Fruit fly (Drosophila melanogaster) whole organism, prepupa: Measurements from ENCODE around the gene TwdlG.
A peak's percentile ranks its signal among the peaks of the same experiment; 100 is the strongest.

ENCODE experiments used
- Blimp-1 ChIP-seq: fragments of 200-800 bp; sonication (Bioruptor generic); optimal IDR thresholded peaks from 3 replicates; lab custom pipeline; 2017; ENCODE audit warnings: missing biosample characterization, missing genetic modification characterization, mild to moderate bottlenecking, moderate library complexity, missing genetic modification reagents
- CG10669 ChIP-seq: fragments of 200-800 bp; sonication (Bioruptor generic); optimal IDR thresholded peaks from 3 replicates; lab custom pipeline; 2018; ENCODE audit warnings: missing biosample characterization, mild to moderate bottlenecking, missing genetic modification characterization, moderate library complexity
- CG11762 ChIP-seq: fragments of 200-800 bp; sonication (Bioruptor generic); optimal IDR thresholded peaks from 3 replicates; lab custom pipeline; 2016; ENCODE audit warnings: missing biosample characterization, missing genetic modification characterization; ENCODE audit not compliant: insufficient read depth
- CG11902 ChIP-seq: fragments of 200-800 bp; sonication (Bioruptor generic); optimal IDR thresholded peaks from 3 replicates; lab custom pipeline; 2016; ENCODE audit warnings: missing biosample characterization, missing genetic modification characterization
- CG15336 ChIP-seq: fragments of 200-800 bp; sonication (Bioruptor generic); IDR thresholded peaks from 2 replicates; pipeline ENCODE4 v1.3.6; 2022; ENCODE audit warnings: missing biosample characterization, missing genetic modification characterization
- CG1621 ChIP-seq: fragments of 200-800 bp; sonication (Bioruptor generic); optimal IDR thresholded peaks from 3 replicates; lab custom pipeline; 2018; ENCODE audit warnings: missing biosample characterization, mild to moderate bottlenecking, missing genetic modification characterization
- CG3032 ChIP-seq: fragments of 200-800 bp; optimal IDR thresholded peaks from 2 replicates; lab custom pipeline; 2019; ENCODE audit warnings: missing biosample characterization, mild to moderate bottlenecking, missing genetic modification characterization, moderate library complexity
- CG31627 ChIP-seq: fragments of 200-800 bp; sonication (Bioruptor generic); optimal IDR thresholded peaks from 3 replicates; lab custom pipeline; 2016; ENCODE audit warnings: missing biosample characterization, missing genetic modification characterization
- CG34406 ChIP-seq: fragments of 200-800 bp; sonication (Bioruptor generic); optimal IDR thresholded peaks from 3 replicates; lab custom pipeline; 2016; ENCODE audit warnings: missing biosample characterization, missing genetic modification characterization
- CG3919 ChIP-seq: fragments of 200-800 bp; sonication (Bioruptor generic); optimal IDR thresholded peaks from 3 replicates; lab custom pipeline; 2016; ENCODE audit warnings: missing biosample characterization, missing genetic modification characterization
- CG6163 ChIP-seq: fragments of 200-800 bp; sonication (Bioruptor generic); IDR thresholded peaks from 3 replicates; pipeline ENCODE4 v1.3.6; 2022; ENCODE audit warnings: missing biosample characterization, missing genetic modification characterization
- CG6276 ChIP-seq: fragments of 200-800 bp; sonication (Bioruptor generic); optimal IDR thresholded peaks from 2 replicates; lab custom pipeline; 2017; ENCODE audit warnings: missing biosample characterization, mild to moderate bottlenecking, missing genetic modification characterization
- CG6808 ChIP-seq: fragments of 200-800 bp; sonication (Bioruptor generic); optimal IDR thresholded peaks from 3 replicates; lab custom pipeline; 2017; ENCODE audit warnings: missing biosample characterization, missing genetic modification characterization, mild to moderate bottlenecking, moderate library complexity, missing genetic modification reagents
- CG6854 ChIP-seq: fragments of 200-800 bp; sonication (Bioruptor generic); optimal IDR thresholded peaks from 2 replicates; lab custom pipeline; 2017; ENCODE audit warnings: missing biosample characterization, mild to moderate bottlenecking, missing genetic modification characterization
- CG7368 ChIP-seq: fragments of 200-800 bp; sonication (Bioruptor generic); optimal IDR thresholded peaks from 3 replicates; lab custom pipeline; 2016; ENCODE audit warnings: missing biosample characterization, missing genetic modification characterization
- CG8119 ChIP-seq: fragments of 200-800 bp; sonication (Bioruptor generic); IDR thresholded peaks from 3 replicates; pipeline ENCODE4 v1.3.6; 2022; ENCODE audit warnings: missing biosample characterization, missing genetic modification characterization
- CG8319 ChIP-seq: fragments of 200-800 bp; sonication (Bioruptor generic); optimal IDR thresholded peaks from 3 replicates; lab custom pipeline; 2016; ENCODE audit warnings: missing biosample characterization, missing genetic modification characterization
- CG8632 ChIP-seq: fragments of 200-800 bp; sonication (Bioruptor generic); optimal IDR thresholded peaks from 3 replicates; lab custom pipeline; 2016; ENCODE audit warnings: missing biosample characterization, missing genetic modification characterization
- Eip75B ChIP-seq: fragments of 200-800 bp; sonication (Bioruptor generic); optimal IDR thresholded peaks from 3 replicates; lab custom pipeline; 2016; ENCODE audit warnings: missing biosample characterization, missing genetic modification characterization
- Eip78C ChIP-seq: fragments of 200-800 bp; sonication (Bioruptor generic); peaks from one replicate; lab custom pipeline; 2016; ENCODE audit warnings: missing biosample characterization, missing genetic modification characterization
- Ets96B ChIP-seq: fragments of 200-800 bp; optimal IDR thresholded peaks from 2 replicates; lab custom pipeline; 2019; ENCODE audit warnings: missing biosample characterization, mild to moderate bottlenecking, missing genetic modification characterization, moderate library complexity
- Hr38 ChIP-seq: sonication (Bioruptor generic); optimal IDR thresholded peaks from 2 replicates; lab custom pipeline; 2016; ENCODE audit warnings: missing biosample characterization, missing genetic modification characterization
- Hr39 ChIP-seq: fragments of 200-800 bp; sonication (Bioruptor generic); optimal IDR thresholded peaks from 2 replicates; lab custom pipeline; 2016; ENCODE audit warnings: missing biosample characterization, missing genetic modification characterization
- Met ChIP-seq: fragments of 200-800 bp; sonication (Bioruptor generic); optimal IDR thresholded peaks from 3 replicates; lab custom pipeline; 2016; ENCODE audit warnings: missing biosample characterization, missing genetic modification characterization
- OdsH ChIP-seq: fragments of 200-800 bp; sonication (Bioruptor generic); optimal IDR thresholded peaks from 3 replicates; lab custom pipeline; 2016; ENCODE audit warnings: missing biosample characterization, missing genetic modification characterization
- Sox14 ChIP-seq: fragments of 200-800 bp; sonication (Bioruptor generic); optimal IDR thresholded peaks from 3 replicates; lab custom pipeline; 2016; ENCODE audit warnings: missing biosample characterization, missing genetic modification characterization
- Sox15 ChIP-seq: fragments of 200-800 bp; sonication (Bioruptor generic); optimal IDR thresholded peaks from 3 replicates; lab custom pipeline; 2016; ENCODE audit warnings: missing biosample characterization, missing genetic modification characterization
- achi ChIP-seq: fragments of 200-800 bp; sonication (Bioruptor generic); optimal IDR thresholded peaks from 3 replicates; lab custom pipeline; 2016; ENCODE audit warnings: missing biosample characterization, missing genetic modification characterization
- cyc ChIP-seq: fragments of 200-800 bp; sonication (Bioruptor generic); optimal IDR thresholded peaks from 3 replicates; lab custom pipeline; 2016; ENCODE audit warnings: missing biosample characterization, missing genetic modification characterization
- dac ChIP-seq: fragments of 200-800 bp; sonication (Bioruptor generic); optimal IDR thresholded peaks from 2 replicates; lab custom pipeline; 2017; ENCODE audit warnings: missing biosample characterization, mild to moderate bottlenecking, missing genetic modification characterization
- eg ChIP-seq: fragments of 200-800 bp; sonication (Bioruptor generic); IDR thresholded peaks from 3 replicates; pipeline ENCODE4 v1.3.6; 2022; ENCODE audit warnings: missing biosample characterization, missing genetic modification characterization
- esn ChIP-seq: fragments of 200-800 bp; sonication (Bioruptor generic); optimal IDR thresholded peaks from 2 replicates; lab custom pipeline; 2016; ENCODE audit warnings: missing biosample characterization, mild to moderate bottlenecking, missing genetic modification characterization, moderate library complexity
- fd59A ChIP-seq: fragments of 200-800 bp; sonication (Bioruptor generic); optimal IDR thresholded peaks from 2 replicates; lab custom pipeline; 2017; ENCODE audit warnings: missing biosample characterization, mild to moderate bottlenecking, missing genetic modification characterization, missing genetic modification reagents
- fd85E ChIP-seq: fragments of 200-800 bp; sonication (Bioruptor generic); optimal IDR thresholded peaks from 3 replicates; lab custom pipeline; 2016; ENCODE audit warnings: missing biosample characterization, missing genetic modification characterization
- net ChIP-seq: fragments of 200-800 bp; sonication (Bioruptor generic); optimal IDR thresholded peaks from 3 replicates; lab custom pipeline; 2016; ENCODE audit warnings: missing biosample characterization, missing genetic modification characterization
- pdm3 ChIP-seq: fragments of 200-800 bp; sonication (Bioruptor generic); optimal IDR thresholded peaks from 3 replicates; lab custom pipeline; 2016; ENCODE audit warnings: missing biosample characterization, missing genetic modification characterization
- svp ChIP-seq: fragments of 200-800 bp; sonication (Bioruptor generic); peaks from one replicate; lab custom pipeline; 2016; ENCODE audit warnings: missing biosample characterization, missing genetic modification characterization
- topi ChIP-seq: fragments of 200-800 bp; sonication (Bioruptor generic); optimal IDR thresholded peaks from 3 replicates; lab custom pipeline; 2016; ENCODE audit warnings: missing biosample characterization, missing genetic modification characterization
- vri ChIP-seq: fragments of 200-800 bp; sonication (Bioruptor generic); optimal IDR thresholded peaks from 3 replicates; lab custom pipeline; 2016; ENCODE audit warnings: missing biosample characterization, mild to moderate bottlenecking, missing genetic modification characterization

The TwdlG gene

DNA sequence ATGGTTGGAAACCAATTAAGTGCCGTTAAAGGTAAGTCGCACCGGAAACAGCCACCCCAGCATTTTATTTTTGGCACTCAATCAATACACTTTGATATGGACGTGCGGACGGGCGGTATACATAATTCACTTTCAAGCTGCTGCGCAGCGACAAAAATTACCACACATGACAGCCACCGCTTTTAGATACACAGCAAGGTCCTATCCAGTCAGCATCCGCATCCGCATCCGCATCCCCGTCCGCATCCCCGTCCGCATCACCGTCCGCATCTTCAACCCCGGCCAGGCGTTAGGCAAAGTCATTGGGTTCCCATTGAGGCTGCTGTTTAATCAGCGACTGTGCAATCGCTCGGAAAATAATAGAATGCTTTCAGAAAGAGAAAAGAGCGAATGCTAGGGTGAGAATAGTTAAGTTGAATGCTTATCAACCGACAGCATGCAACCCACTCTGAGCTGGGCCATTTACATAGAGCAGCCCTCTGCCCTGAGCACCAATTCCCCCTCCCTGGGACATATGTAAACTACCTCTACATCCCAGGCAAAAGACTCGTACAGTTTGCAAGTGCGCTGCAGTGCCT lies 33.3 kb upstream of the TwdlG start:
- TF ChIP-seq Met (GFP tag; lab: Kevin White, UChicago): no peak
- no peak for TF ChIP-seq Ets96B
- TF ChIP-seq Eip78C: no peak
- no peak for TF ChIP-seq CG31627 (GFP tag; lab: Kevin White, UChicago)
- TF ChIP-seq CG1621: no peak
- TF ChIP-seq net: no peak
- no peak for TF ChIP-seq CG10669
- TF ChIP-seq Hr38 (GFP tag; lab: Kevin White, UChicago): no peak
- TF ChIP-seq, all 60 proteins: peak for 0

- TF ChIP-seq eg (GFP tag; lab: Robert Waterston, UW): no peak
- TF ChIP-seq topi: no peak
- TF ChIP-seq OdsH (GFP tag; lab: Kevin White, UChicago): no peak
- TF ChIP-seq CG3919 (GFP tag; lab: Kevin White, UChicago): no peak
- TF ChIP-seq Sox14 (GFP tag; lab: Kevin White, UChicago): no peak
- TF ChIP-seq CG6808 (GFP tag; lab: Kevin White, UChicago): no peak
- TF ChIP-seq fd85E: no peak
- TF ChIP-seq CG8319: no peak
- no peak for TF ChIP-seq CG11902
- no peak for TF ChIP-seq achi (GFP tag; lab: Kevin White, UChicago)
- TF ChIP-seq esn: no peak
- TF ChIP-seq CG8119: no peak
- TF ChIP-seq CG6163: no peak
- no peak for TF ChIP-seq Sox15
- TF ChIP-seq Hr39 (GFP tag; lab: Kevin White, UChicago): no peak
- TF ChIP-seq CG10669: no peak
- no peak for TF ChIP-seq Eip75B (GFP tag; lab: Kevin White, UChicago)
- TF ChIP-seq CG6276 (GFP tag; lab: Kevin White, UChicago): no peak
- TF ChIP-seq CG7368: no peak
- no peak for TF ChIP-seq Blimp-1 (GFP tag; lab: Kevin White, UChicago)
Measured at dm6 chr3R:4282207-4282606, 31.1 kb upstream of the TwdlG start.

dm6 chr3R:4281119-4281861 lies 30.1 kb upstream of the TwdlG start:
- TF ChIP-seq achi (GFP tag; lab: Kevin White, UChicago) (no peak), CG15336 (GFP tag; lab: Robert Waterston, UW) (no peak), pdm3 (GFP tag; lab: Kevin White, UChicago) (no peak), vri (peak; percentile 21), Eip78C (peak; percentile 39), CG3032 (tag; lab: Kevin White, UChicago) (no peak), eg (GFP tag; lab: Robert Waterston, UW) (0 out of 3 replicates have a peak, but pooled peaks have one; percentile 8), CG34406 (no peak), CG6276 (GFP tag; lab: Kevin White, UChicago) (no peak), dac (GFP tag; lab: Kevin White, UChicago) (no peak), cyc (GFP tag; lab: Kevin White, UChicago) (no peak), svp (GFP tag; lab: Kevin White, UChicago) (peak; percentile 77), OdsH (GFP tag; lab: Kevin White, UChicago) (no peak), CG11902 (no peak)

DNA sequence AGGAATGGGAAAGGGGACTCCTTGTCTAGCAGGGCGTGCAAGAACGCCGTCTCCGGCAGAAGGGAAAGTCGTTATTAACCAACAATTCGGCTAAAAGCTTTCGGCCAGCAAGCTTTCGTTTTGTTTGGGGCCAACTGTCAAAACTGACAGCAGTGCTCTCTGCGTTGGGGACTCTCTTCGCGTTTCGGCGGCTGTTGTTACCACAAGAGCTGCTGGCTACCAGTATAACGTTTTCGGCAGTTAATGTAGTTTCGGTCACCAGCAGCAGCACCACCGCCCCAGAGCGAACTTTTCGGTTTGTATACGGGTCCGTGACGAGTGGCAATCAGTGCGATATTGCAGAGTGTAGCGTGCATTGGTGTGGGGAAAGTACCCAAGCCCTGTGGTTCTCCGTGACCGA lies 28.9 kb upstream of the TwdlG start, which contains the start of gene cpx:
Gene cpx, plus strand, starts transcription at position 160 of the 400 bp plus-strand sequence.
- no peak for TF ChIP-seq fd59A (GFP tag; lab: Kevin White, UChicago)
- TF ChIP-seq CG7368: no peak
- peak; percentile 71 for TF ChIP-seq achi (GFP tag; lab: Kevin White, UChicago)
- TF ChIP-seq CG6854: no peak
- no peak for TF ChIP-seq esn
- no peak for TF ChIP-seq Eip78C
- TF ChIP-seq CG8632 (GFP tag; lab: Kevin White, UChicago): no peak
- no peak for TF ChIP-seq CG11762 (GFP tag; lab: Kevin White, UChicago)
- TF ChIP-seq, all 60 proteins: peak for 1
